Worm (Caenorhabditis elegans): ENCODE data around the gene C07G1.6.

ce11 chrIV:8183313-8183712 lies 26.9 kb downstream of the C07G1.6 start:
- TF ChIP-seq C06A6.2 (GFP tag; conservative IDR thresholded peaks at IDR 0.05) = no peak
- TF ChIP-seq K11D2.4 (GFP tag; IDR thresholded peaks at IDR 0.05) = no peak
- TF ChIP-seq ztf-6 (GFP tag; IDR thresholded peaks at IDR 0.05) = no peak
- no peak for TF ChIP-seq tlf-1 (GFP tag; optimal IDR thresholded peaks at IDR 0.05)
- no peak for TF ChIP-seq ceh-100 (GFP tag; IDR thresholded peaks at IDR 0.05)
- no peak for TF ChIP-seq efl-1 (GFP tag; optimal IDR thresholded peaks at IDR 0.05)
- TF ChIP-seq pbrm-1 (GFP tag; IDR thresholded peaks at IDR 0.05) = no peak
- TF ChIP-seq athp-1 (tag; optimal IDR thresholded peaks at IDR 0.05) = no peak
- TF ChIP-seq T07F8.4 (tag; optimal IDR thresholded peaks at IDR 0.05) = no peak
- no peak for TF ChIP-seq bed-2 (GFP tag; IDR thresholded peaks at IDR 0.05)
- no peak for TF ChIP-seq egl-44 (GFP tag; IDR thresholded peaks at IDR 0.05)
